Worm (Caenorhabditis elegans): Measurements from ENCODE around the gene pqn-70.

DNA sequence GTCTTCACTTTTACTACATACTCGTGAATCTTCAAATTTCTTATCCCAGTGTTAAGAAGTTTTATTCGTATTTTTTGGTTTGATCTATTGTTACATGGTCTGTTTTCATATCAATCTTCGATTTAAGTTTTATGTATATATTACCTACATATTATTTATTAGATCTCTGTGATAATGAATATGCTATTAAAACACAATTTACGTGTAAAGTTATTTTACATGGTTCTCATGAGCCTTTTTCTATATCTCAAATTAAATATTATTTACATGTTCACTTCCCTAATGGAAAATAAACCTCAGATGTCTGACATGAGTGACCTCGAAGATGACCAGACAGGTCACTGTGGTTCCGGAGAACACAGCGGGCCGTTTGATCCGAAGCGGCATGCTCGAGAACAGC, 16.0 kb upstream of the pqn-70 start, which contains the start of gene mxl-1:
- TF ChIP-seq ref-1 (GFP tag; conservative IDR thresholded peaks at IDR 0.05): no peak
- no peak for TF ChIP-seq flt-1 (GFP tag; IDR thresholded peaks at IDR 0.05)
- TF ChIP-seq ztf-29 (GFP tag; IDR thresholded peaks at IDR 0.05): no peak
- TF ChIP-seq klf-2 (GFP tag; conservative IDR thresholded peaks at IDR 0.05): no peak
- no peak for TF ChIP-seq tab-1 (GFP tag; IDR thresholded peaks at IDR 0.05)

All from whole organism, midembryonic.